Worm (Caenorhabditis elegans) whole organism, L3 larva: ENCODE data around the gene Y43F8B.17.

Experiments
- ZK546.5 ChIP-seq: sonication (generic microtip); optimal IDR thresholded peaks from 2 replicates; lab custom pipeline; 2017; ENCODE audit warnings: missing biosample characterization, missing genetic modification characterization
- aly-2 ChIP-seq: fragments of 150-350 bp; optimal IDR thresholded peaks from 2 replicates; lab custom pipeline; 2014; ENCODE audit warnings: missing biosample characterization, missing genetic modification characterization
- ceh-16 ChIP-seq: sonication (generic microtip); optimal IDR thresholded peaks from 2 replicates; lab custom pipeline; 2017; ENCODE audit warnings: missing biosample characterization, missing genetic modification characterization
- ceh-28 ChIP-seq: fragments of 150-350 bp; optimal IDR thresholded peaks from 2 replicates; lab custom pipeline; 2014; ENCODE audit warnings: missing biosample characterization, missing genetic modification reagents, missing genetic modification characterization
- ceh-9 ChIP-seq: sonication (generic microtip); optimal IDR thresholded peaks from 2 replicates; lab custom pipeline; 2018; ENCODE audit warnings: missing biosample characterization, missing genetic modification characterization
- daf-12 ChIP-seq: fragments of 150-350 bp; optimal IDR thresholded peaks from 2 replicates; lab custom pipeline; 2014; ENCODE audit warnings: missing biosample characterization, missing genetic modification reagents, missing genetic modification characterization
- elt-1 ChIP-seq: fragments of 150-350 bp; optimal IDR thresholded peaks from 2 replicates; lab custom pipeline; 2014; ENCODE audit warnings: missing biosample characterization, missing genetic modification characterization
- elt-2 ChIP-seq: sonication (generic microtip); optimal IDR thresholded peaks from 2 replicates; lab custom pipeline; 2016; ENCODE audit warnings: missing genetic modification reagents, mild to moderate bottlenecking, missing genetic modification characterization, missing compliant biosample characterization
- elt-3 ChIP-seq, 3 experiments: fragments of 150-350 bp in 1 of 3; sonication (generic microtip) in 2 of 3; optimal IDR thresholded peaks; 2 replicates in 2 of 3; 4 replicates in 1 of 3; lab custom pipeline; 2014 to 2017; ENCODE audit warnings: missing biosample characterization in 3 of 3, missing genetic modification characterization in 3 of 3
- eor-1 ChIP-seq, 2 experiments: fragments of 150-350 bp; optimal IDR thresholded peaks; 2 replicates each; lab custom pipeline; 2014 to 2018; ENCODE audit warnings: missing biosample characterization in 2 of 2, missing genetic modification characterization in 2 of 2
- fkh-2 ChIP-seq: fragments of 150-350 bp; optimal IDR thresholded peaks from 2 replicates; lab custom pipeline; 2014; ENCODE audit warnings: missing biosample characterization, missing genetic modification reagents, missing genetic modification characterization
- fos-1 ChIP-seq: fragments of 150-350 bp; optimal IDR thresholded peaks from 2 replicates; lab custom pipeline; 2014; ENCODE audit warnings: missing biosample characterization, missing genetic modification characterization
- hmg-11 ChIP-seq: sonication (generic microtip); optimal IDR thresholded peaks from 2 replicates; lab custom pipeline; 2016; ENCODE audit warnings: missing genetic modification characterization, missing compliant biosample characterization
- jun-1 ChIP-seq: fragments of 150-350 bp; optimal IDR thresholded peaks from 2 replicates; lab custom pipeline; 2014; ENCODE audit warnings: missing biosample characterization, missing genetic modification reagents, missing genetic modification characterization
- lin-15B ChIP-seq: fragments of 150-350 bp; optimal IDR thresholded peaks from 2 replicates; lab custom pipeline; 2014; ENCODE audit warnings: missing biosample characterization, missing genetic modification characterization
- mdl-1 ChIP-seq: fragments of 150-350 bp; optimal IDR thresholded peaks from 2 replicates; lab custom pipeline; 2014; ENCODE audit warnings: missing biosample characterization, missing genetic modification characterization
- mml-1 ChIP-seq: fragments of 150-350 bp; sonication (generic microtip); optimal IDR thresholded peaks from 3 replicates; lab custom pipeline; 2014; ENCODE audit warnings: missing biosample characterization, missing genetic modification characterization
- nhr-11 ChIP-seq: fragments of 150-350 bp; optimal IDR thresholded peaks from 2 replicates; lab custom pipeline; 2014; ENCODE audit warnings: missing biosample characterization, missing genetic modification characterization
- nhr-23 ChIP-seq: fragments of 150-350 bp; optimal IDR thresholded peaks from 2 replicates; lab custom pipeline; 2014; ENCODE audit warnings: missing biosample characterization, missing genetic modification reagents, missing genetic modification characterization
- nhr-237 ChIP-seq: fragments of 150-350 bp; optimal IDR thresholded peaks from 2 replicates; lab custom pipeline; 2014; ENCODE audit warnings: missing biosample characterization, missing genetic modification characterization
- nhr-25 ChIP-seq: sonication (generic microtip); optimal IDR thresholded peaks from 2 replicates; lab custom pipeline; 2017; ENCODE audit warnings: missing biosample characterization, missing genetic modification characterization
- nhr-28 ChIP-seq: fragments of 150-350 bp; optimal IDR thresholded peaks from 2 replicates; lab custom pipeline; 2014; ENCODE audit warnings: missing biosample characterization, missing genetic modification characterization
- nhr-43 ChIP-seq: sonication (generic microtip); optimal IDR thresholded peaks from 2 replicates; lab custom pipeline; 2016; ENCODE audit warnings: mild to moderate bottlenecking, missing genetic modification characterization, missing compliant biosample characterization; ENCODE audit not compliant: poor library complexity, severe bottlenecking
- nhr-67 ChIP-seq: fragments of 150-350 bp; optimal IDR thresholded peaks from 2 replicates; lab custom pipeline; 2014; ENCODE audit warnings: missing biosample characterization, missing genetic modification characterization
- nhr-76 ChIP-seq: fragments of 150-350 bp; sonication (generic microtip); optimal IDR thresholded peaks from 5 replicates; lab custom pipeline; 2014; ENCODE audit warnings: missing biosample characterization, missing genetic modification characterization
- pqm-1 ChIP-seq: fragments of 150-350 bp; optimal IDR thresholded peaks from 2 replicates; lab custom pipeline; 2017; ENCODE audit warnings: missing biosample characterization, missing genetic modification characterization, inconsistent platforms
- skn-1 ChIP-seq: fragments of 150-350 bp; optimal IDR thresholded peaks from 2 replicates; lab custom pipeline; 2014; ENCODE audit warnings: missing biosample characterization, missing genetic modification characterization
- tbx-2 ChIP-seq: sonication (generic microtip); optimal IDR thresholded peaks from 2 replicates; lab custom pipeline; 2016; ENCODE audit warnings: mild to moderate bottlenecking, missing genetic modification characterization, missing compliant biosample characterization
- unc-39 ChIP-seq: sonication (generic microtip); optimal IDR thresholded peaks from 4 replicates; lab custom pipeline; 2017; ENCODE audit warnings: missing biosample characterization, missing genetic modification characterization
- unc-62 ChIP-seq: fragments of 150-350 bp; sonication (generic microtip); optimal IDR thresholded peaks from 4 replicates; lab custom pipeline; 2014; ENCODE audit warnings: missing biosample characterization, missing genetic modification reagents, missing genetic modification characterization
- ztf-11 ChIP-seq: fragments of 150-350 bp; optimal IDR thresholded peaks from 2 replicates; lab custom pipeline; 2014; ENCODE audit warnings: missing biosample characterization, missing genetic modification characterization
- ztf-4 ChIP-seq: fragments of 150-350 bp; optimal IDR thresholded peaks from 2 replicates; lab custom pipeline; 2014; ENCODE audit warnings: missing biosample characterization, missing genetic modification characterization

The Y43F8B.17 gene

ce11 chrV:19449544-19449943 lies 35.0 kb upstream of the Y43F8B.17 start, which contains the start of gene M04C3.5:
TSS of gene M04C3.5 (plus strand) at chrV:19449733.
- TF ChIP-seq pqm-1 (tag; lab: Kevin White, UChicago) (peak; percentile 14), ceh-28 (no peak), unc-62 (no peak), ZK546.5 (tag; lab: Kevin White, UChicago) (no peak), elt-2 (tag; lab: Kevin White, UChicago) (peak; percentile 67), elt-3 (tag; optimal IDR thresholded peaks at IDR 0.05; lab: Kevin White, UChicago) (no peak), ceh-9 (tag; lab: Kevin White, UChicago) (no peak), jun-1 (tag; lab: Kevin White, UChicago) (no peak), ztf-11 (no peak), nhr-67 (no peak), lin-15B (tag; lab: Kevin White, UChicago) (no peak), hmg-11 (tag; lab: Kevin White, UChicago) (no peak), fkh-2 (tag; lab: Kevin White, UChicago) (no peak), nhr-28 (tag; lab: Kevin White, UChicago) (no peak), mml-1 (tag; lab: Kevin White, UChicago) (no peak), fos-1 (tag; lab: Kevin White, UChicago) (no peak)

ce11 chrV:19455650-19456049 lies 28.9 kb upstream of the Y43F8B.17 start, which contains the start of the genes Y43F8B.13 and Y43F8B.14:
TSS of gene Y43F8B.13 (plus strand) at chrV:19455950.
TSS of gene Y43F8B.14 (minus strand) at chrV:19455971.
- TF ChIP-seq elt-2 (tag; lab: Kevin White, UChicago) (peak; percentile 4), nhr-25 (tag; lab: Kevin White, UChicago) (no peak), unc-39 (no peak), nhr-23 (no peak), nhr-11 (tag; lab: Kevin White, UChicago) (no peak), eor-1 (tag; optimal IDR thresholded peaks at IDR 0.05; lab: Kevin White, UChicago) (no peak), elt-3 (tag; optimal IDR thresholded peaks at IDR 0.05; lab: Kevin White, UChicago) (no peak), tbx-2 (tag; lab: Kevin White, UChicago) (no peak)

ce11 chrV:19457120-19457519 lies 27.4 kb upstream of the Y43F8B.17 start, which contains the start of gene Y43F8B.24:
TSS of gene Y43F8B.24 (plus strand) at chrV:19457420.
- TF ChIP-seq elt-2 (tag; lab: Kevin White, UChicago), result peak; percentile 14
- TF ChIP-seq pqm-1 (tag; lab: Kevin White, UChicago), result no peak
- TF ChIP-seq, all 47 proteins: peak for 1

ce11 chrV:19459501-19459900 lies 25.0 kb upstream of the Y43F8B.17 start:
- TF ChIP-seq elt-2 (tag; lab: Kevin White, UChicago) (peak; percentile 56), pqm-1 (tag; lab: Kevin White, UChicago) (peak; percentile 8)

- TF ChIP-seq nhr-43 (tag; lab: Kevin White, UChicago) (no peak), nhr-76 (tag; lab: Kevin White, UChicago) (no peak), daf-12 (tag; lab: Kevin White, UChicago) (no peak), jun-1 (tag; lab: Kevin White, UChicago) (no peak), hmg-11 (tag; lab: Kevin White, UChicago) (no peak), fkh-2 (tag; lab: Kevin White, UChicago) (no peak), mdl-1 (no peak), nhr-67 (no peak), elt-1 (no peak), nhr-237 (tag; lab: Kevin White, UChicago) (no peak), ceh-28 (no peak), ceh-16 (no peak), ztf-4 (tag; lab: Kevin White, UChicago) (no peak), unc-62 (no peak), skn-1 (no peak), tbx-2 (tag; lab: Kevin White, UChicago) (no peak), ZK546.5 (tag; lab: Kevin White, UChicago) (no peak), ztf-11 (no peak), eor-1 (tag; optimal IDR thresholded peaks at IDR 0.05; lab: Kevin White, UChicago) (no peak), elt-3 (tag; optimal IDR thresholded peaks at IDR 0.05; lab: Kevin White, UChicago) (no peak)
These were observed 22.5 kb upstream of the Y43F8B.17 start, which contains the start of gene Y43F8B.15 for ce11 chrV:19462020-19462419. TSS of gene Y43F8B.15 (minus strand) at chrV:19462120.

ce11 chrV:19462612-19463011 lies 21.9 kb upstream of the Y43F8B.17 start, which contains the start of gene Y43F8B.25:
TSS of gene Y43F8B.25 (plus strand) at chrV:19462912.
- TF ChIP-seq ztf-4 (tag; lab: Kevin White, UChicago), result no peak
- TF ChIP-seq aly-2, result no peak
- no peak for TF ChIP-seq elt-2 (tag; lab: Kevin White, UChicago)
- no peak for TF ChIP-seq elt-1
- TF ChIP-seq ceh-28, result no peak
- no peak for TF ChIP-seq nhr-23
